Fruit fly (Drosophila melanogaster) whole organism, embryonic: ENCODE results near the gene CG3815.

Source experiments
- Atf3 ChIP-seq: fragments of 200-800 bp; sonication (Bioruptor generic); optimal IDR thresholded peaks from 3 replicates; lab custom pipeline; 2016; ENCODE audit warnings: missing biosample characterization, missing genetic modification characterization
- B-H2 ChIP-seq: fragments of 200-800 bp; sonication (Bioruptor generic); optimal IDR thresholded peaks from 2 replicates; lab custom pipeline; 2018; ENCODE audit warnings: missing biosample characterization, mild to moderate bottlenecking, missing genetic modification characterization
- BEAF-32 ChIP-seq: fragments of 200-800 bp; sonication (Bioruptor generic); optimal IDR thresholded peaks from 3 replicates; lab custom pipeline; 2017; ENCODE audit warnings: missing biosample characterization, missing genetic modification characterization, mild to moderate bottlenecking, moderate library complexity, missing genetic modification reagents
- C15 ChIP-seq: fragments of 200-800 bp; sonication (Bioruptor generic); IDR thresholded peaks from 3 replicates; pipeline ENCODE4 v1.3.6; 2022; ENCODE audit warnings: missing biosample characterization, missing genetic modification characterization
- CG10321 ChIP-seq: fragments of 200-800 bp; sonication (Bioruptor generic); IDR thresholded peaks from 2 replicates; pipeline ENCODE4 v1.3.6; 2022; ENCODE audit warnings: missing biosample characterization, missing genetic modification characterization
- CG10654 ChIP-seq: fragments of 200-800 bp; sonication (Bioruptor generic); optimal IDR thresholded peaks from 2 replicates; lab custom pipeline; 2016; ENCODE audit warnings: missing biosample characterization, missing genetic modification characterization
- CG11696 ChIP-seq: fragments of 200-800 bp; sonication (Bioruptor generic); IDR thresholded peaks from 2 replicates; pipeline ENCODE4 v1.3.6; 2022; ENCODE audit warnings: missing biosample characterization, missing genetic modification characterization
- CG12219 ChIP-seq: fragments of 200-800 bp; sonication (Bioruptor generic); optimal IDR thresholded peaks from 3 replicates; lab custom pipeline; 2018; ENCODE audit warnings: missing biosample characterization, mild to moderate bottlenecking, missing genetic modification characterization
- CG13296 ChIP-seq: fragments of 200-800 bp; sonication (Bioruptor generic); optimal IDR thresholded peaks from 3 replicates; lab custom pipeline; 2018; ENCODE audit warnings: missing biosample characterization, mild to moderate bottlenecking, missing genetic modification characterization
- CG13775 ChIP-seq: fragments of 200-800 bp; sonication (Bioruptor generic); optimal IDR thresholded peaks from 3 replicates; lab custom pipeline; 2017; ENCODE audit warnings: missing biosample characterization, mild to moderate bottlenecking, missing genetic modification characterization
- CG15011 ChIP-seq: fragments of 200-800 bp; sonication (Bioruptor generic); optimal IDR thresholded peaks from 3 replicates; lab custom pipeline; 2018; ENCODE audit warnings: missing biosample characterization, mild to moderate bottlenecking, missing genetic modification characterization
- CG15073 ChIP-seq: fragments of 200-800 bp; sonication (Bioruptor generic); optimal IDR thresholded peaks from 2 replicates; lab custom pipeline; 2016; ENCODE audit warnings: missing biosample characterization, missing genetic modification characterization
- CG1602 ChIP-seq: fragments of 200-800 bp; sonication (Bioruptor generic); optimal IDR thresholded peaks from 3 replicates; lab custom pipeline; 2016; ENCODE audit warnings: missing biosample characterization, missing genetic modification characterization
- CG1792 ChIP-seq: fragments of 200-800 bp; sonication (Bioruptor generic); optimal IDR thresholded peaks from 2 replicates; lab custom pipeline; 2016; ENCODE audit warnings: missing biosample characterization, missing genetic modification characterization
- CG30020 ChIP-seq: fragments of 200-800 bp; optimal IDR thresholded peaks from 2 replicates; lab custom pipeline; 2019; ENCODE audit warnings: missing biosample characterization, mild to moderate bottlenecking, missing genetic modification characterization, moderate library complexity
- CG30403 ChIP-seq: fragments of 200-800 bp; sonication (Bioruptor generic); optimal IDR thresholded peaks from 3 replicates; lab custom pipeline; 2016; ENCODE audit warnings: missing biosample characterization, missing genetic modification characterization
- CG33557 ChIP-seq: fragments of 200-800 bp; sonication (Bioruptor generic); optimal IDR thresholded peaks from 2 replicates; lab custom pipeline; 2019; ENCODE audit warnings: missing biosample characterization, mild to moderate bottlenecking, missing genetic modification characterization, moderate library complexity
- CG43689 ChIP-seq: fragments of 200-800 bp; sonication (Bioruptor generic); IDR thresholded peaks from 2 replicates; pipeline ENCODE4 v1.3.6; 2022; ENCODE audit warnings: missing biosample characterization, missing genetic modification characterization
- CG6689 ChIP-seq: fragments of 200-800 bp; sonication (Bioruptor generic); IDR thresholded peaks from 2 replicates; pipeline ENCODE4 v1.3.6; 2022; ENCODE audit warnings: missing biosample characterization, missing genetic modification characterization
- CG7839 ChIP-seq: fragments of 200-800 bp; sonication (Bioruptor generic); optimal IDR thresholded peaks from 3 replicates; lab custom pipeline; 2018; ENCODE audit warnings: missing biosample characterization, mild to moderate bottlenecking, missing genetic modification characterization, moderate library complexity
- CG8089 ChIP-seq: fragments of 200-800 bp; sonication (Bioruptor generic); optimal IDR thresholded peaks from 3 replicates; lab custom pipeline; 2016; ENCODE audit warnings: missing biosample characterization, missing genetic modification characterization
- CG8281 ChIP-seq: fragments of 200-800 bp; sonication (Bioruptor generic); optimal IDR thresholded peaks from 2 replicates; lab custom pipeline; 2018; ENCODE audit warnings: missing biosample characterization, mild to moderate bottlenecking, missing genetic modification characterization, moderate library complexity
- CG9609 ChIP-seq: fragments of 200-800 bp; sonication (Bioruptor generic); optimal IDR thresholded peaks from 3 replicates; lab custom pipeline; 2016; ENCODE audit warnings: missing biosample characterization, missing genetic modification characterization
- D ChIP-seq, 2 experiments: fragments of 200-800 bp in 1 of 2; fragments of >200 bp in 1 of 2; sonication (Bioruptor generic) in 1 of 2; optimal IDR thresholded peaks; 2 replicates in 1 of 2; 3 replicates in 1 of 2; lab custom pipeline; 2017; ENCODE audit warnings: mild to moderate bottlenecking in 1 of 2, missing biosample characterization in 1 of 2, missing genetic modification characterization in 1 of 2, missing genetic modification reagents in 1 of 2
- Dip2 ChIP-seq: fragments of 200-800 bp; sonication (Bioruptor generic); IDR thresholded peaks from 2 replicates; pipeline ENCODE4 v1.3.6; 2022; ENCODE audit warnings: missing biosample characterization, missing genetic modification characterization
- Dp ChIP-seq: fragments of 200-800 bp; sonication (Bioruptor generic); optimal IDR thresholded peaks from 2 replicates; lab custom pipeline; 2018; ENCODE audit warnings: missing biosample characterization, mild to moderate bottlenecking, missing genetic modification characterization, moderate library complexity
- ERR ChIP-seq: fragments of 200-800 bp; sonication (Bioruptor generic); optimal IDR thresholded peaks from 2 replicates; lab custom pipeline; 2016; ENCODE audit warnings: missing biosample characterization, missing genetic modification characterization
- GATAe ChIP-seq: fragments of 200-800 bp; sonication (Bioruptor generic); conservative IDR thresholded peaks from 2 replicates; pipeline ENCODE4 v1.3.6; 2022; ENCODE audit warnings: missing biosample characterization, missing genetic modification characterization
- H2.0 ChIP-seq: fragments of 200-800 bp; sonication (Bioruptor generic); IDR thresholded peaks from 2 replicates; pipeline ENCODE4 v1.3.6; 2022; ENCODE audit warnings: missing biosample characterization, missing genetic modification characterization
- Hr39 ChIP-seq: fragments of >200 bp; optimal IDR thresholded peaks from 2 replicates; lab custom pipeline; 2017
- Max ChIP-seq: fragments of 200-800 bp; sonication (Bioruptor generic); optimal IDR thresholded peaks from 2 replicates; lab custom pipeline; 2016; ENCODE audit warnings: missing biosample characterization, mild to moderate bottlenecking, missing genetic modification characterization
- Xbp1 ChIP-seq: fragments of 200-800 bp; sonication (Bioruptor generic); optimal IDR thresholded peaks from 3 replicates; lab custom pipeline; 2016; ENCODE audit warnings: missing biosample characterization, mild to moderate bottlenecking, missing genetic modification characterization
- abd-A ChIP-seq: fragments of 200-800 bp; sonication (Bioruptor generic); optimal IDR thresholded peaks from 3 replicates; lab custom pipeline; 2019; ENCODE audit warnings: missing biosample characterization, mild to moderate bottlenecking, missing genetic modification characterization, moderate library complexity
- al ChIP-seq: fragments of 200-800 bp; sonication (Bioruptor generic); IDR thresholded peaks from 2 replicates; pipeline ENCODE4 v1.3.6; 2022; ENCODE audit warnings: missing biosample characterization, missing genetic modification characterization
- amos ChIP-seq: fragments of 200-800 bp; sonication (Bioruptor generic); IDR thresholded peaks from 2 replicates; pipeline ENCODE4 v1.3.6; 2022; ENCODE audit warnings: missing biosample characterization, missing genetic modification characterization; ENCODE audit not compliant: partially characterized antibody
- ara ChIP-seq: fragments of 200-800 bp; sonication (Bioruptor generic); IDR thresholded peaks from 2 replicates; pipeline ENCODE4 v1.3.6; 2022; ENCODE audit warnings: missing biosample characterization, missing genetic modification characterization
- ase ChIP-seq: fragments of 200-800 bp; sonication (Bioruptor generic); IDR thresholded peaks from 3 replicates; pipeline ENCODE4 v1.3.6; 2022; ENCODE audit warnings: missing biosample characterization, missing genetic modification characterization
- ash1 ChIP-seq: fragments of 200-800 bp; sonication (Bioruptor generic); optimal IDR thresholded peaks from 2 replicates; lab custom pipeline; 2018; ENCODE audit warnings: missing biosample characterization, mild to moderate bottlenecking, missing genetic modification characterization
- ato ChIP-seq: fragments of 200-800 bp; sonication (Bioruptor generic); IDR thresholded peaks from 2 replicates; pipeline ENCODE4 v1.3.6; 2022; ENCODE audit warnings: missing biosample characterization, missing genetic modification characterization; ENCODE audit not compliant: partially characterized antibody
- caup ChIP-seq: fragments of 200-800 bp; sonication (Bioruptor generic); optimal IDR thresholded peaks from 3 replicates; lab custom pipeline; 2017; ENCODE audit warnings: missing biosample characterization, mild to moderate bottlenecking, missing genetic modification characterization, moderate library complexity; ENCODE audit not compliant: severe bottlenecking
- crol ChIP-seq: fragments of 200-800 bp; sonication (Bioruptor generic); IDR thresholded peaks from 2 replicates; pipeline ENCODE4 v1.3.6; 2022; ENCODE audit warnings: missing biosample characterization, missing genetic modification characterization
- en ChIP-seq: fragments of 200-800 bp; sonication (Bioruptor generic); optimal IDR thresholded peaks from 2 replicates; lab custom pipeline; 2016; ENCODE audit warnings: missing biosample characterization, missing genetic modification characterization
- ken ChIP-seq: fragments of 200-800 bp; sonication (Bioruptor generic); IDR thresholded peaks from 3 replicates; pipeline ENCODE4 v1.3.6; 2022; ENCODE audit warnings: missing biosample characterization, missing genetic modification characterization
- lov ChIP-seq, 2 experiments: fragments of 200-800 bp in 1 of 2; fragments of >200 bp in 1 of 2; sonication (Bioruptor generic) in 1 of 2; IDR thresholded peaks in 1 of 2; optimal IDR thresholded peaks in 1 of 2; 2 replicates in 1 of 2; 3 replicates in 1 of 2; pipeline versions ENCODE4 v1.3.6 to Lab custom; 2017 to 2022; ENCODE audit warnings: missing biosample characterization in 1 of 2, missing genetic modification characterization in 1 of 2
- oc ChIP-seq: fragments of 200-800 bp; sonication (Bioruptor generic); optimal IDR thresholded peaks from 2 replicates; lab custom pipeline; 2018; ENCODE audit warnings: missing biosample characterization, mild to moderate bottlenecking, missing genetic modification characterization, moderate library complexity
- psq ChIP-seq: fragments of 200-800 bp; sonication (Bioruptor generic); optimal IDR thresholded peaks from 2 replicates; lab custom pipeline; 2017; ENCODE audit warnings: missing biosample characterization, missing genetic modification characterization
- repo ChIP-seq: fragments of 200-800 bp; sonication (Bioruptor generic); optimal IDR thresholded peaks from 2 replicates; lab custom pipeline; 2016; ENCODE audit warnings: missing biosample characterization, missing genetic modification characterization
- sc ChIP-seq, 3 experiments: fragments of >200 bp in 2 of 3; fragments of 200-800 bp in 1 of 3; sonication (Bioruptor generic) in 1 of 3; optimal IDR thresholded peaks; 2 replicates in 2 of 3; 3 replicates in 1 of 3; lab custom pipeline; 2017; ENCODE audit warnings: mild to moderate bottlenecking in 1 of 3, missing biosample characterization in 1 of 3, missing genetic modification characterization in 1 of 3, missing genetic modification reagents in 1 of 3
- slp2 ChIP-seq: fragments of 200-800 bp; sonication (Bioruptor generic); optimal IDR thresholded peaks from 2 replicates; lab custom pipeline; 2016; ENCODE audit warnings: missing biosample characterization, missing genetic modification characterization
- tup ChIP-seq: fragments of 200-800 bp; sonication (Bioruptor generic); optimal IDR thresholded peaks from 2 replicates; lab custom pipeline; 2016; ENCODE audit warnings: missing biosample characterization, mild to moderate bottlenecking, missing genetic modification characterization, moderate library complexity

Gene CG3815

DNA sequence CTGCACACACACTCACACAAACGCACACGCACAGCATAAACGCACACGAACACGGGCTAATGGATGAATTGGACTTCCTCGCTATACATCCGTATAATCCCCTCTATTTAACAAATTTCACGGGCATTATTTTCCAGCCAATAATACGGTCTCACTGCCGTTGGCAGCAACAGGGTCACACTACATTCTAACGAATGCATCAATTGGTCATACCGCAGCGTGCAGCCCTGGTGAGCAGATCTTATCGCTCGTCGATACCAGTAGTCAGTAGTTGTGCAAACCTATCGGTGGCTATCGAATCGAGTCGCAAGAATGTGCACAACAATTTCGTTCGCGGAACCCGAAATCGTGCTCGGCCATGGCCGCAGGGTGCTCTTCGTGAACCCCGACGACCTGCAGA, 7.3 kb upstream of the CG3815 start, which contains the start of the genes Top3beta and wuho (continued):
- TF ChIP-seq lov (optimal IDR thresholded peaks at IDR 0.05; lab: Kevin White, UChicago), result no peak
- TF ChIP-seq lov (GFP tag; IDR thresholded peaks at IDR 0.05; lab: Robert Waterston, UW), result no peak
- TF ChIP-seq CG1792 (GFP tag; lab: Kevin White, UChicago), result peak; percentile 31
- TF ChIP-seq CG30403 (GFP tag; lab: Kevin White, UChicago), result peak; percentile 36
- peak; percentile 62 for TF ChIP-seq ash1 (GFP tag; lab: Kevin White, UChicago)
- no peak for TF ChIP-seq crol (GFP tag; lab: Robert Waterston, UW)
- no peak for TF ChIP-seq sc (optimal IDR thresholded peaks at IDR 0.05; lab: Kevin White, UChicago)
- no peak for TF ChIP-seq sc (GFP tag; optimal IDR thresholded peaks at IDR 0.05; lab: Kevin White, UChicago)
- TF ChIP-seq CG12219 (GFP tag; lab: Kevin White, UChicago), result no peak
- no peak for TF ChIP-seq CG15073 (GFP tag; lab: Kevin White, UChicago)
- TF ChIP-seq CG30020 (tag; lab: Kevin White, UChicago), result peak; percentile 41
- TF ChIP-seq ato (GFP tag; lab: Robert Waterston, UW), result peak; percentile 40; the same call in 1 of the 2 replicates
- TF ChIP-seq ara, result no peak
- peak; percentile 16 for TF ChIP-seq CG10654 (GFP tag; lab: Kevin White, UChicago)
- peak; percentile 48 for TF ChIP-seq ERR (GFP tag; lab: Kevin White, UChicago)
- peak; percentile 49 for TF ChIP-seq Dp
- no peak for TF ChIP-seq CG10321
- TF ChIP-seq C15 (GFP tag; lab: Robert Waterston, UW), result no peak
- no peak for TF ChIP-seq tup (GFP tag; lab: Kevin White, UChicago)
- TF ChIP-seq ase (GFP tag; lab: Robert Waterston, UW), result no peak
- TF ChIP-seq abd-A, result no peak
- TF ChIP-seq Atf3, result no peak
- TF ChIP-seq Hr39 (lab: Kevin White, UChicago), result no peak
- TF ChIP-seq caup (GFP tag; lab: Kevin White, UChicago), result peak; percentile 62
- TF ChIP-seq B-H2, result peak; percentile 62
- peak; percentile 17 for TF ChIP-seq Max (GFP tag; lab: Kevin White, UChicago)
- TF ChIP-seq CG1602, result no peak
- TF ChIP-seq CG43689 (GFP tag; lab: Robert Waterston, UW), result no peak
- TF ChIP-seq Dip2 (GFP tag; lab: Robert Waterston, UW), result no peak
- TF ChIP-seq CG6689 (GFP tag; lab: Robert Waterston, UW), result no peak
- TF ChIP-seq psq (GFP tag; lab: Kevin White, UChicago), result no peak
- TF ChIP-seq Xbp1 (GFP tag; lab: Kevin White, UChicago), result peak; percentile 60
- TF ChIP-seq CG33557 (GFP tag; lab: Kevin White, UChicago), result no peak
- no peak for TF ChIP-seq CG13775
- TF ChIP-seq oc (tag; lab: Kevin White, UChicago), result peak; percentile 79
- no peak for TF ChIP-seq CG13296 (GFP tag; lab: Kevin White, UChicago)
- peak; percentile 7 for TF ChIP-seq repo
- TF ChIP-seq CG8089 (GFP tag; lab: Kevin White, UChicago), result no peak
- TF ChIP-seq CG9609 (GFP tag; lab: Kevin White, UChicago), result no peak
- no peak for TF ChIP-seq CG7839
- peak; percentile 66 for TF ChIP-seq BEAF-32 (GFP tag; lab: Kevin White, UChicago)
- no peak for TF ChIP-seq CG8281 (tag; lab: Kevin White, UChicago)
- no peak for TF ChIP-seq al
- no peak for TF ChIP-seq CG15011 (GFP tag; lab: Kevin White, UChicago)
- TF ChIP-seq slp2, result no peak
- peak; percentile 74 for TF ChIP-seq D (optimal IDR thresholded peaks at IDR 0.05; lab: Kevin White, UChicago)
- TF ChIP-seq D (GFP tag; optimal IDR thresholded peaks at IDR 0.05; lab: Kevin White, UChicago), result no peak
- no peak for TF ChIP-seq ken (GFP tag; lab: Robert Waterston, UW)
- no peak for TF ChIP-seq GATAe (GFP tag; lab: Robert Waterston, UW)
- TF ChIP-seq amos (GFP tag; lab: Robert Waterston, UW), result peak; percentile 75
- TF ChIP-seq H2.0, result no peak
- no peak for TF ChIP-seq en
- no peak for TF ChIP-seq CG11696
